Worm (Caenorhabditis elegans): ENCODE results near the gene skih-2.

Gene skih-2

ce11 chrIV:11100271-11100670 is 41.9 kb downstream of the skih-2 start, which contains the start of gene str-3:
TSS of gene str-3 (minus strand) at chrIV:11100371.
- no peak for TF ChIP-seq tra-4 (tag; optimal IDR thresholded peaks at IDR 0.05)
- TF ChIP-seq tbx-37 (GFP tag; conservative IDR thresholded peaks at IDR 0.05): no peak
- no peak for TF ChIP-seq ama-1 (optimal IDR thresholded peaks at IDR 0.05)
- no peak for TF ChIP-seq aly-1 (tag; optimal IDR thresholded peaks at IDR 0.05)
- no peak for TF ChIP-seq ceh-36 (tag; optimal IDR thresholded peaks at IDR 0.05)

ce11 chrIV:11097795-11098194 is 44.4 kb downstream of the skih-2 start, which contains the start of gene M7.12:
TSS of gene M7.12 (minus strand) at chrIV:11097982.
- TF ChIP-seq hnd-1 (tag; optimal IDR thresholded peaks at IDR 0.05) (no peak), tbx-37 (GFP tag; conservative IDR thresholded peaks at IDR 0.05) (no peak), B0310.2 (tag; optimal IDR thresholded peaks at IDR 0.05) (no peak), sea-1 (GFP tag; conservative IDR thresholded peaks at IDR 0.05) (no peak), F13C5.2 (tag; optimal IDR thresholded peaks at IDR 0.05) (no peak)

DNA sequence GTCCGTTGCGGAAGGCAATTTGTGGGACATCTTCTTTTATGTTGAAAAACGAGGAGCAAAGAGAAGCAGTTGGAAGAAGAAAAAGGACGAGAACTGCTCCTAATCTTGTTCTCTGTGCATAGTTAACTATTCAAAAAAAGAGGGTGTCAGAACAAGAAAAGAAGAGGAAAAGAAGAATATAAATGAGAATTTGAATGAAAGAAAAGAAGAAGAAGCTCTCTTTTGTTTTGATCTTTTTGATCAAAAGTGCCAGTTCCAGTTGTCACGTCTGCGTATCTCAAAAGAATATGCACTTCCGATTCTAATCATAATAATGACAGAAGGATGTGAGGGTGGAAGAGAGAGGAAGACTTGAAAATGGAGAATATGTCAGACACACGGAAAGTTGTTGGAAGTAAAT is 47.2 kb downstream of the skih-2 start, which contains the start of gene M7.8:
Gene M7.8, minus strand, starts transcription at position 112 of the 400 bp plus-strand sequence.
- TF ChIP-seq F13C5.2 (tag; optimal IDR thresholded peaks at IDR 0.05) (no peak), tbx-37 (GFP tag; conservative IDR thresholded peaks at IDR 0.05) (no peak), hmg-4 (GFP tag; optimal IDR thresholded peaks at IDR 0.05) (no peak), tbx-11 (GFP tag; IDR thresholded peaks at IDR 0.05) (no peak), ceh-13 (GFP tag; optimal IDR thresholded peaks at IDR 0.05) (no peak), hmbx-1 (tag; optimal IDR thresholded peaks at IDR 0.05) (no peak), ceh-36 (tag; optimal IDR thresholded peaks at IDR 0.05) (no peak), flt-1 (GFP tag; IDR thresholded peaks at IDR 0.05) (no peak), ama-1 (optimal IDR thresholded peaks at IDR 0.05) (no peak), B0310.2 (tag; optimal IDR thresholded peaks at IDR 0.05) (no peak), hnd-1 (tag; optimal IDR thresholded peaks at IDR 0.05) (no peak), pes-1 (GFP tag; IDR thresholded peaks at IDR 0.05) (no peak), tra-4 (tag; optimal IDR thresholded peaks at IDR 0.05) (no peak), scrt-1 (GFP tag; IDR thresholded peaks at IDR 0.05) (no peak), sea-1 (GFP tag; conservative IDR thresholded peaks at IDR 0.05) (no peak), aly-1 (tag; optimal IDR thresholded peaks at IDR 0.05) (no peak)

ce11 chrIV:11094052-11094451 is 48.1 kb downstream of the skih-2 start:
- TF ChIP-seq flt-1 (GFP tag; IDR thresholded peaks at IDR 0.05) (no peak), sea-1 (GFP tag; conservative IDR thresholded peaks at IDR 0.05) (no peak), scrt-1 (GFP tag; IDR thresholded peaks at IDR 0.05) (no peak), tbx-37 (GFP tag; conservative IDR thresholded peaks at IDR 0.05) (no peak), hmbx-1 (tag; optimal IDR thresholded peaks at IDR 0.05) (no peak), tra-4 (tag; optimal IDR thresholded peaks at IDR 0.05) (no peak), ceh-13 (GFP tag; optimal IDR thresholded peaks at IDR 0.05) (no peak), tbx-11 (GFP tag; IDR thresholded peaks at IDR 0.05) (no peak)

ce11 chrIV:11092502-11093080 is 49.6 kb downstream of the skih-2 start, which contains the start of gene bcc-1:
TSS of gene bcc-1 (minus strand) at chrIV:11092552.
- TF ChIP-seq B0310.2 (tag; optimal IDR thresholded peaks at IDR 0.05): no peak

DNA sequence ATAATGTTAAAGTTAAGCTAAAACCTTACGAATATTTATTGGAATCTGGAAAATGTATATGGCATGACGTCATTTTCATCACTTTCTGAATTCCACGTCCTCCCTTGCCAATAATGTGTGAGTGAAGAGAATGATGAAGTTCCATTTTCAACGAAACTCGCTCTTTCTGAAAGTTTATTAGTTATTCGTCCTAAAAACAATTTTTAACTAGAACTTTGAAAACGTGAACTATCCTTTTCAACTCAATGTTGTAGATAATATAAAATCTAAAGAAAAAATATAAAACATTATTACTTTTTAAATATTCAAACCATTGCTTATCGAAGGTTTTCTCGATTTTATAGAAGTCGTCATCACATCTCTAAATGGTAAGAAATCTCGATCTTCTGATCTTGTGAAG is 52.6 kb downstream of the skih-2 start, which contains the start of gene M7.7:
Gene M7.7, plus strand, starts transcription at position 301 of the 400 bp plus-strand sequence.
- TF ChIP-seq pes-1 (GFP tag; IDR thresholded peaks at IDR 0.05) (no peak), hmg-4 (GFP tag; optimal IDR thresholded peaks at IDR 0.05) (no peak), ets-7 (tag; optimal IDR thresholded peaks at IDR 0.05) (no peak), ceh-36 (tag; optimal IDR thresholded peaks at IDR 0.05) (no peak), ceh-13 (GFP tag; optimal IDR thresholded peaks at IDR 0.05) (no peak), tbx-11 (GFP tag; IDR thresholded peaks at IDR 0.05) (no peak), B0310.2 (tag; optimal IDR thresholded peaks at IDR 0.05) (no peak), hmbx-1 (tag; optimal IDR thresholded peaks at IDR 0.05) (no peak)
